Worm (Caenorhabditis elegans) whole organism, midembryonic: Measurements from ENCODE around the gene dhs-25.

Experiments
- T22C8.4 ChIP-seq: fragments of 200-800 bp; sonication (Bioruptor generic); IDR thresholded peaks from 2 replicates; pipeline ENCODE4 v1.3.6; 2022; ENCODE audit warnings: missing genetic modification characterization, missing compliant biosample characterization
- cog-1 ChIP-seq: sonication (generic microtip); optimal IDR thresholded peaks from 2 replicates; lab custom pipeline; 2016; ENCODE audit warnings: missing genetic modification characterization, missing compliant biosample characterization
- flt-1 ChIP-seq: fragments of 200-800 bp; sonication (Bioruptor generic); IDR thresholded peaks from 2 replicates; pipeline ENCODE4 v1.3.6; 2022; ENCODE audit warnings: missing genetic modification characterization, missing compliant biosample characterization
- klf-2 ChIP-seq: fragments of 200-800 bp; sonication (Bioruptor generic); conservative IDR thresholded peaks from 2 replicates; pipeline ENCODE4 v1.3.6; 2022; ENCODE audit warnings: missing genetic modification reagents, missing genetic modification characterization, missing compliant biosample characterization
- med-1 ChIP-seq: sonication (generic microtip); optimal IDR thresholded peaks from 2 replicates; lab custom pipeline; 2017; ENCODE audit warnings: missing genetic modification characterization, mild to moderate bottlenecking, missing compliant biosample characterization, antibody characterized with exemption, missing genetic modification reagents; ENCODE audit not compliant: insufficient read depth
- ref-1 ChIP-seq: fragments of 200-800 bp; sonication (Bioruptor generic); conservative IDR thresholded peaks from 2 replicates; pipeline ENCODE4 v1.3.6; 2022; ENCODE audit warnings: missing genetic modification reagents, missing genetic modification characterization, missing compliant biosample characterization
- tab-1 ChIP-seq: fragments of 200-800 bp; sonication (Bioruptor generic); IDR thresholded peaks from 2 replicates; pipeline ENCODE4 v1.3.6; 2022; ENCODE audit warnings: missing genetic modification characterization, missing compliant biosample characterization
- ztf-29 ChIP-seq: fragments of 200-800 bp; sonication (Bioruptor generic); IDR thresholded peaks from 2 replicates; pipeline ENCODE4 v1.3.6; 2022; ENCODE audit warnings: missing genetic modification reagents, missing genetic modification characterization, missing compliant biosample characterization

ce11 chrX:1535261-1535660 is 48.9 kb downstream of the dhs-25 start, which contains the start of gene K06A9.3:
- TF ChIP-seq T22C8.4 (GFP tag; lab: Robert Waterston, UW): no peak
- TF ChIP-seq med-1 (GFP tag; lab: Kevin White, UChicago): no peak
- TF ChIP-seq cog-1: no peak
- no peak for TF ChIP-seq flt-1 (GFP tag; lab: Robert Waterston, UW)
- TF ChIP-seq klf-2: no peak
- TF ChIP-seq ztf-29: no peak
- TF ChIP-seq ref-1: no peak
- no peak for TF ChIP-seq tab-1 (GFP tag; lab: Robert Waterston, UW)
